Worm (Caenorhabditis elegans): Measurements from ENCODE around the gene nhr-76.

DNA sequence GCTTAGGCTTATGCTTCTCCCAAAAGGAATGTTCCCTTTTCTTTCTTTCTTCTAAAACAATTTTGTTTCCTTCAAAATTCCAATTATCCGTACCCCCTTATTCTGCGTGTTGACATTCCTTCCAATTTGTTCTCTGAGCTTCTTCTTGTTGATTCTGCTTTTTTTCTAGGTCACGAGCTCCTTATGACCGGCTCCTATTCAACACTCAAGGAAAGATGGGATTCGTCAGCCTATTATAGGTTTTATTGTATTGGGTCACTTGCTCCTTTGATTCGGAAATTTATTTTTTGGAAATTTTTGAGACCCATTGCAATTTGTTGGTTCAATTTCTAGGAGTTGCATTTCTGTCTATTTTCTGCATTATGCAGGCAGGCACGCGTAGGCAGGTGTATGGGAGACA lies 11.8 kb downstream of the nhr-76 start:
- TF ChIP-seq tab-1 (GFP tag; IDR thresholded peaks at IDR 0.05): no peak
- TF ChIP-seq flt-1 (GFP tag; IDR thresholded peaks at IDR 0.05): no peak
